Worm (Caenorhabditis elegans) whole organism, dauer: ENCODE results near the gene ilys-4.

Source experiments
- unc-62 ChIP-seq: sonication (generic microtip); optimal IDR thresholded peaks from 2 replicates; lab custom pipeline; 2017; ENCODE audit warnings: missing biosample characterization, missing genetic modification reagents, missing genetic modification characterization

Gene ilys-4

ce11 chrIV:7916907-7917306 lies 19.6 kb upstream of the ilys-4 start:
- no peak for TF ChIP-seq unc-62 (GFP tag; lab: Kevin White, UChicago)

- TF ChIP-seq unc-62 (GFP tag; lab: Kevin White, UChicago): no peak
These were observed 17.6 kb upstream of the ilys-4 start, which contains the start of gene C49H3.4 for ce11 chrIV:7914991-7915390. Gene C49H3.4, plus strand, starts transcription at chrIV:7915291.

- TF ChIP-seq unc-62 (GFP tag; lab: Kevin White, UChicago): no peak
These were observed 12.9 kb upstream of the ilys-4 start, which contains the start of the genes npp-27 and ntl-4 for ce11 chrIV:7910197-7910735. Gene npp-27, minus strand, starts transcription at chrIV:7910247. Gene ntl-4, plus strand, starts transcription at chrIV:7910575.

- TF ChIP-seq unc-62 (GFP tag; lab: Kevin White, UChicago): no peak
These were observed 12.3 kb upstream of the ilys-4 start for ce11 chrIV:7909455-7910141.

- no peak for TF ChIP-seq unc-62 (GFP tag; lab: Kevin White, UChicago)
These were observed 9.3 kb upstream of the ilys-4 start for ce11 chrIV:7906643-7907042.

ce11 chrIV:7903359-7903758 lies 6.0 kb upstream of the ilys-4 start, which contains the start of gene C49H3.6:
Gene C49H3.6, plus strand, starts transcription at chrIV:7903738.
- no peak for TF ChIP-seq unc-62 (GFP tag; lab: Kevin White, UChicago)

ce11 chrIV:7902221-7902904 lies 5.0 kb upstream of the ilys-4 start, which contains the start of gene arp-11:
Gene arp-11, minus strand, starts transcription at chrIV:7902271.
- no peak for TF ChIP-seq unc-62 (GFP tag; lab: Kevin White, UChicago)

- no peak for TF ChIP-seq unc-62 (GFP tag; lab: Kevin White, UChicago)
These were observed 1.1 kb upstream of the ilys-4 start for ce11 chrIV:7898489-7898888.

ce11 chrIV:7897953-7898352 lies 610 bp upstream of the ilys-4 start:
- TF ChIP-seq unc-62 (GFP tag; lab: Kevin White, UChicago): no peak

- no peak for TF ChIP-seq unc-62 (GFP tag; lab: Kevin White, UChicago)
These were observed 15.6 kb downstream of the ilys-4 start, which contains the start of gene atic-1 for ce11 chrIV:7881726-7882125. Gene atic-1, plus strand, starts transcription at chrIV:7882026.

- TF ChIP-seq unc-62 (GFP tag; lab: Kevin White, UChicago): no peak
These were observed 16.2 kb downstream of the ilys-4 start for ce11 chrIV:7881166-7881565.

ce11 chrIV:7879017-7879416 lies 18.3 kb downstream of the ilys-4 start, which contains the start of gene srt-73:
Gene srt-73, plus strand, starts transcription at chrIV:7879317.
- no peak for TF ChIP-seq unc-62 (GFP tag; lab: Kevin White, UChicago)

ce11 chrIV:7877781-7878180 lies 19.6 kb downstream of the ilys-4 start, which contains the start of gene kin-26:
Gene kin-26, minus strand, starts transcription at chrIV:7877881.
- no peak for TF ChIP-seq unc-62 (GFP tag; lab: Kevin White, UChicago)

- TF ChIP-seq unc-62 (GFP tag; lab: Kevin White, UChicago): no peak
These were observed 20.1 kb downstream of the ilys-4 start for ce11 chrIV:7877255-7877654.

ce11 chrIV:7870451-7870850 lies 26.9 kb downstream of the ilys-4 start, which contains the start of gene T06C10.3:
Gene T06C10.3, plus strand, starts transcription at chrIV:7870751.
- no peak for TF ChIP-seq unc-62 (GFP tag; lab: Kevin White, UChicago)

ce11 chrIV:7868607-7869006 lies 28.7 kb downstream of the ilys-4 start, which contains the start of gene flp-10:
Gene flp-10, plus strand, starts transcription at chrIV:7868907.
- TF ChIP-seq unc-62 (GFP tag; lab: Kevin White, UChicago): no peak
